Worm (Caenorhabditis elegans) whole organism, L4/young adult: ENCODE measurements around the gene lin-5.

Experiments used
- W03F9.2 ChIP-seq: fragments of 150-350 bp; optimal IDR thresholded peaks from 2 replicates; lab custom pipeline; 2014; ENCODE audit warnings: missing biosample characterization, missing genetic modification characterization
- dao-5 ChIP-seq: sonication (generic microtip); optimal IDR thresholded peaks from 2 replicates; lab custom pipeline; 2016; ENCODE audit warnings: missing genotype, missing genetic modification characterization, moderate library complexity, missing compliant biosample characterization
- him-1 ChIP-seq: sonication (generic microtip); optimal IDR thresholded peaks from 2 replicates; lab custom pipeline; 2016; ENCODE audit warnings: missing genotype, missing genetic modification reagents, missing genetic modification characterization, missing compliant biosample characterization

DNA sequence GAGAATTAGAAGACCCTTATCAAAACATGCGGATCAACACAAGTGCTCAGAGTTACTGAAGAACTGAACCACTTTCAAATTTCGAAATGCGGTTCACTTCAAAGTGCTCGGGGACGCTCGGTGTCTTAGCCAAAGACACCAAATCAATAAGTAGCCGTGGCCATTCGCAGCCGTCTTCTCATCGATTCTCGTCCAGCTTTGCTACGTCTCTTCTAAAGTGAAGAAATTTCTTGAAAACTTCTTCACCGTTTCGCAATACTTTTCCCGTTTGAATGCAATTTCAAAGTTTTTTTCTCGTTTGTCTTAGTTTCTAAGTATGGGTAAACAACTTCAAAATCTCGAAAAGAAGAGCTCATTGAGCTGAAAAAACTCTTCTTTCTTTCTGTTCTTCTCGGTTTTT lies 24.5 kb downstream of the lin-5 start:
- peak; percentile 16 for TF ChIP-seq him-1 (tag; lab: Kevin White, UChicago)
- no peak for TF ChIP-seq W03F9.2 (tag; lab: Kevin White, UChicago)
- TF ChIP-seq dao-5 (tag; lab: Kevin White, UChicago) = no peak
